Worm (Caenorhabditis elegans) whole organism, L4 larva: ENCODE measurements around the gene F44F4.10.

ENCODE experiments used
- T20F7.1 ChIP-seq: fragments of 200-800 bp; sonication (Bioruptor generic); optimal IDR thresholded peaks from 2 replicates; lab custom pipeline; 2018; ENCODE audit warnings: mild to moderate bottlenecking, missing genetic modification characterization, missing compliant biosample characterization
- pha-4 ChIP-seq, 2 experiments: fragments of 150-350 bp in 1 of 2; fragments of 200-800 bp in 1 of 2; sonication (Bioruptor generic) in 1 of 2; IDR thresholded peaks in 1 of 2; optimal IDR thresholded peaks in 1 of 2; 2 replicates each; pipeline versions ENCODE4 v1.3.6 to Lab custom; 2014 to 2022; ENCODE audit warnings: missing genetic modification characterization in 2 of 2, missing genetic modification reagents in 2 of 2, missing biosample characterization in 1 of 2, missing compliant biosample characterization in 1 of 2

- TF ChIP-seq T20F7.1 (GFP tag; lab: Kevin White, UChicago) (no peak), pha-4 (GFP tag; IDR thresholded peaks at IDR 0.05; lab: Robert Waterston, UW) (no peak), pha-4 (tag; optimal IDR thresholded peaks at IDR 0.05; lab: Kevin White, UChicago) (no peak)
Measured at ce11 chrII:10867219-10867618, 49.9 kb downstream of the F44F4.10 start.
